Worm (Caenorhabditis elegans) whole organism, L3 larva: Measurements from ENCODE around the gene sucl-2.

Source experiments
- R02D3.7 ChIP-seq: fragments of 150-350 bp; optimal IDR thresholded peaks from 2 replicates; lab custom pipeline; 2014; ENCODE audit warnings: missing biosample characterization, missing genetic modification characterization
- ZK546.5 ChIP-seq: sonication (generic microtip); optimal IDR thresholded peaks from 2 replicates; lab custom pipeline; 2017; ENCODE audit warnings: missing biosample characterization, missing genetic modification characterization
- aly-2 ChIP-seq: fragments of 150-350 bp; optimal IDR thresholded peaks from 2 replicates; lab custom pipeline; 2014; ENCODE audit warnings: missing biosample characterization, missing genetic modification characterization
- ama-1 ChIP-seq: fragments of 150-350 bp; optimal IDR thresholded peaks from 2 replicates; lab custom pipeline; 2018
- ceh-28 ChIP-seq: fragments of 150-350 bp; optimal IDR thresholded peaks from 2 replicates; lab custom pipeline; 2014; ENCODE audit warnings: missing biosample characterization, missing genetic modification reagents, missing genetic modification characterization
- ceh-82 ChIP-seq: fragments of 150-350 bp; optimal IDR thresholded peaks from 2 replicates; lab custom pipeline; 2014; ENCODE audit warnings: missing biosample characterization, missing genetic modification characterization
- daf-12 ChIP-seq: fragments of 150-350 bp; optimal IDR thresholded peaks from 2 replicates; lab custom pipeline; 2014; ENCODE audit warnings: missing biosample characterization, missing genetic modification reagents, missing genetic modification characterization
- egl-27 ChIP-seq: sonication (generic microtip); optimal IDR thresholded peaks from 4 replicates; lab custom pipeline; 2017; ENCODE audit warnings: missing biosample characterization, missing genetic modification reagents, missing genetic modification characterization
- elt-1 ChIP-seq: fragments of 150-350 bp; optimal IDR thresholded peaks from 2 replicates; lab custom pipeline; 2014; ENCODE audit warnings: missing biosample characterization, missing genetic modification characterization
- elt-2 ChIP-seq: sonication (generic microtip); optimal IDR thresholded peaks from 2 replicates; lab custom pipeline; 2016; ENCODE audit warnings: missing genetic modification reagents, mild to moderate bottlenecking, missing genetic modification characterization, missing compliant biosample characterization
- elt-3 ChIP-seq, 3 experiments: fragments of 150-350 bp in 1 of 3; sonication (generic microtip) in 2 of 3; optimal IDR thresholded peaks; 2 replicates in 2 of 3; 4 replicates in 1 of 3; lab custom pipeline; 2014 to 2017; ENCODE audit warnings: missing biosample characterization in 3 of 3, missing genetic modification characterization in 3 of 3
- fkh-10 ChIP-seq: sonication (generic microtip); optimal IDR thresholded peaks from 2 replicates; lab custom pipeline; 2017; ENCODE audit warnings: missing biosample characterization, missing genetic modification reagents, missing genetic modification characterization
- fkh-2 ChIP-seq: fragments of 150-350 bp; optimal IDR thresholded peaks from 2 replicates; lab custom pipeline; 2014; ENCODE audit warnings: missing biosample characterization, missing genetic modification reagents, missing genetic modification characterization
- fos-1 ChIP-seq: fragments of 150-350 bp; optimal IDR thresholded peaks from 2 replicates; lab custom pipeline; 2014; ENCODE audit warnings: missing biosample characterization, missing genetic modification characterization
- hmg-11 ChIP-seq: sonication (generic microtip); optimal IDR thresholded peaks from 2 replicates; lab custom pipeline; 2016; ENCODE audit warnings: missing genetic modification characterization, missing compliant biosample characterization
- jun-1 ChIP-seq: fragments of 150-350 bp; optimal IDR thresholded peaks from 2 replicates; lab custom pipeline; 2014; ENCODE audit warnings: missing biosample characterization, missing genetic modification reagents, missing genetic modification characterization
- lsy-12 ChIP-seq: sonication (generic microtip); optimal IDR thresholded peaks from 2 replicates; lab custom pipeline; 2016; ENCODE audit warnings: mild to moderate bottlenecking, missing genetic modification characterization, missing compliant biosample characterization
- mdl-1 ChIP-seq: fragments of 150-350 bp; optimal IDR thresholded peaks from 2 replicates; lab custom pipeline; 2014; ENCODE audit warnings: missing biosample characterization, missing genetic modification characterization
- nhr-11 ChIP-seq: fragments of 150-350 bp; optimal IDR thresholded peaks from 2 replicates; lab custom pipeline; 2014; ENCODE audit warnings: missing biosample characterization, missing genetic modification characterization
- nhr-12 ChIP-seq: fragments of 150-350 bp; optimal IDR thresholded peaks from 2 replicates; lab custom pipeline; 2014; ENCODE audit warnings: missing biosample characterization, missing genetic modification characterization
- nhr-23 ChIP-seq: fragments of 150-350 bp; optimal IDR thresholded peaks from 2 replicates; lab custom pipeline; 2014; ENCODE audit warnings: missing biosample characterization, missing genetic modification reagents, missing genetic modification characterization
- nhr-237 ChIP-seq: fragments of 150-350 bp; optimal IDR thresholded peaks from 2 replicates; lab custom pipeline; 2014; ENCODE audit warnings: missing biosample characterization, missing genetic modification characterization
- nhr-25 ChIP-seq: sonication (generic microtip); optimal IDR thresholded peaks from 2 replicates; lab custom pipeline; 2017; ENCODE audit warnings: missing biosample characterization, missing genetic modification characterization
- nhr-28 ChIP-seq: fragments of 150-350 bp; optimal IDR thresholded peaks from 2 replicates; lab custom pipeline; 2014; ENCODE audit warnings: missing biosample characterization, missing genetic modification characterization
- nhr-43 ChIP-seq: sonication (generic microtip); optimal IDR thresholded peaks from 2 replicates; lab custom pipeline; 2016; ENCODE audit warnings: mild to moderate bottlenecking, missing genetic modification characterization, missing compliant biosample characterization; ENCODE audit not compliant: poor library complexity, severe bottlenecking
- nhr-67 ChIP-seq: fragments of 150-350 bp; optimal IDR thresholded peaks from 2 replicates; lab custom pipeline; 2014; ENCODE audit warnings: missing biosample characterization, missing genetic modification characterization
- nhr-76 ChIP-seq: fragments of 150-350 bp; sonication (generic microtip); optimal IDR thresholded peaks from 5 replicates; lab custom pipeline; 2014; ENCODE audit warnings: missing biosample characterization, missing genetic modification characterization
- nhr-77 ChIP-seq: fragments of 150-350 bp; optimal IDR thresholded peaks from 2 replicates; lab custom pipeline; 2014; ENCODE audit warnings: missing biosample characterization, missing genetic modification characterization
- pha-4 ChIP-seq: fragments of 150-350 bp; optimal IDR thresholded peaks from 2 replicates; lab custom pipeline; 2014; ENCODE audit warnings: missing biosample characterization, missing genetic modification reagents, missing genetic modification characterization
- pqm-1 ChIP-seq: fragments of 150-350 bp; optimal IDR thresholded peaks from 2 replicates; lab custom pipeline; 2017; ENCODE audit warnings: missing biosample characterization, missing genetic modification characterization, inconsistent platforms
- sea-2 ChIP-seq: fragments of 150-350 bp; sonication (generic microtip); optimal IDR thresholded peaks from 4 replicates; lab custom pipeline; 2014; ENCODE audit warnings: missing biosample characterization, missing genetic modification reagents, missing genetic modification characterization
- snpc-4 ChIP-seq: fragments of 150-350 bp; optimal IDR thresholded peaks from 2 replicates; lab custom pipeline; 2014; ENCODE audit warnings: missing biosample characterization, missing genetic modification characterization
- zag-1 ChIP-seq: fragments of 150-350 bp; optimal IDR thresholded peaks from 2 replicates; lab custom pipeline; 2014; ENCODE audit warnings: missing biosample characterization, missing genetic modification characterization
- ztf-11 ChIP-seq: fragments of 150-350 bp; optimal IDR thresholded peaks from 2 replicates; lab custom pipeline; 2014; ENCODE audit warnings: missing biosample characterization, missing genetic modification characterization
- ztf-4 ChIP-seq: fragments of 150-350 bp; optimal IDR thresholded peaks from 2 replicates; lab custom pipeline; 2014; ENCODE audit warnings: missing biosample characterization, missing genetic modification characterization

Gene sucl-2

ce11 chrIII:943426-943927 is 42.3 kb upstream of the sucl-2 start, which contains the start of gene fbxa-59:
Gene fbxa-59 (minus strand): TSS chrIII:943476.
- TF ChIP-seq elt-2 (tag; lab: Kevin White, UChicago) (peak; percentile 86), fos-1 (tag; lab: Kevin White, UChicago) (no peak), pha-4 (tag; lab: Kevin White, UChicago) (peak; percentile 72), pqm-1 (tag; lab: Kevin White, UChicago) (peak; percentile 44), ama-1 (no peak), zag-1 (tag; lab: Kevin White, UChicago) (no peak), nhr-12 (tag; lab: Kevin White, UChicago) (no peak), sea-2 (GFP tag; lab: Kevin White, UChicago) (no peak), nhr-77 (tag; lab: Kevin White, UChicago) (no peak), nhr-11 (tag; lab: Kevin White, UChicago) (no peak), mdl-1 (tag; lab: Kevin White, UChicago) (no peak), ceh-82 (tag; lab: Kevin White, UChicago) (no peak), snpc-4 (tag; lab: Kevin White, UChicago) (no peak)
- TF ChIP-seq, all 47 proteins: peak for 3

ce11 chrIII:941958-942357 is 40.7 kb upstream of the sucl-2 start:
- no peak for TF ChIP-seq nhr-43 (tag; lab: Kevin White, UChicago)
- TF ChIP-seq nhr-12 (tag; lab: Kevin White, UChicago): no peak
- no peak for TF ChIP-seq elt-3 (tag; optimal IDR thresholded peaks at IDR 0.05; lab: Kevin White, UChicago)
- TF ChIP-seq egl-27 (tag; lab: Kevin White, UChicago): no peak
- no peak for TF ChIP-seq mdl-1 (tag; lab: Kevin White, UChicago)
- TF ChIP-seq hmg-11 (tag; lab: Kevin White, UChicago): no peak
- no peak for TF ChIP-seq nhr-67 (tag; lab: Kevin White, UChicago)
- no peak for TF ChIP-seq ztf-11 (tag; lab: Kevin White, UChicago)
- no peak for TF ChIP-seq nhr-11 (tag; lab: Kevin White, UChicago)
- no peak for TF ChIP-seq nhr-25 (tag; lab: Kevin White, UChicago)
- TF ChIP-seq ama-1: no peak
- TF ChIP-seq nhr-28: no peak
- no peak for TF ChIP-seq lsy-12 (tag; lab: Kevin White, UChicago)
- no peak for TF ChIP-seq nhr-237 (tag; lab: Kevin White, UChicago)
- no peak for TF ChIP-seq jun-1 (tag; lab: Kevin White, UChicago)
- no peak for TF ChIP-seq ceh-28 (tag; lab: Kevin White, UChicago)
- TF ChIP-seq daf-12 (tag; lab: Kevin White, UChicago): no peak

ce11 chrIII:938569-938968 is 37.4 kb upstream of the sucl-2 start, which contains the start of gene fbxa-22:
Gene fbxa-22 (plus strand): TSS chrIII:938869.
- TF ChIP-seq egl-27 (tag; lab: Kevin White, UChicago) (no peak), nhr-23 (tag; lab: Kevin White, UChicago) (no peak), daf-12 (tag; lab: Kevin White, UChicago) (no peak), fos-1 (tag; lab: Kevin White, UChicago) (no peak), aly-2 (tag; lab: Kevin White, UChicago) (no peak), jun-1 (tag; lab: Kevin White, UChicago) (no peak), fkh-2 (no peak), ceh-82 (tag; lab: Kevin White, UChicago) (no peak), pqm-1 (tag; lab: Kevin White, UChicago) (no peak), ceh-28 (tag; lab: Kevin White, UChicago) (no peak), nhr-43 (tag; lab: Kevin White, UChicago) (no peak), ZK546.5 (tag; lab: Kevin White, UChicago) (no peak), ama-1 (no peak), zag-1 (tag; lab: Kevin White, UChicago) (no peak), fkh-10 (GFP tag; lab: Kevin White, UChicago) (no peak), ztf-4 (no peak), nhr-77 (tag; lab: Kevin White, UChicago) (no peak)

- no peak for TF ChIP-seq ama-1
- no peak for TF ChIP-seq nhr-25 (tag; lab: Kevin White, UChicago)
- TF ChIP-seq fkh-10 (GFP tag; lab: Kevin White, UChicago): no peak
- no peak for TF ChIP-seq egl-27 (tag; lab: Kevin White, UChicago)
- TF ChIP-seq nhr-76: no peak
- no peak for TF ChIP-seq R02D3.7 (tag; lab: Kevin White, UChicago)
- no peak for TF ChIP-seq nhr-28
- TF ChIP-seq pha-4 (tag; lab: Kevin White, UChicago): no peak
- TF ChIP-seq hmg-11 (tag; lab: Kevin White, UChicago): no peak
- no peak for TF ChIP-seq fkh-2
- no peak for TF ChIP-seq elt-1
- TF ChIP-seq pqm-1 (tag; lab: Kevin White, UChicago): no peak
Measured at ce11 chrIII:937961-938360, 36.7 kb upstream of the sucl-2 start, which contains the start of gene fbxa-56. Gene fbxa-56 (minus strand): TSS chrIII:938061.
